Fruit fly (Drosophila melanogaster): Measurements from ENCODE around the gene CG32313.
A peak's percentile ranks its signal among the peaks of the same experiment; 100 is the strongest.

Gene CG32313

dm6 chr3L:1576489-1577106 lies 31.1 kb upstream of the CG32313 start, which contains the start of gene CG13917:
CG13917 (plus strand) TSS chr3L:1576699.
- peak; percentile 33 for TF ChIP-seq CG17801 (GFP tag; optimal IDR thresholded peaks at IDR 0.05; ENCODE audit: partially characterized antibody)

DNA sequence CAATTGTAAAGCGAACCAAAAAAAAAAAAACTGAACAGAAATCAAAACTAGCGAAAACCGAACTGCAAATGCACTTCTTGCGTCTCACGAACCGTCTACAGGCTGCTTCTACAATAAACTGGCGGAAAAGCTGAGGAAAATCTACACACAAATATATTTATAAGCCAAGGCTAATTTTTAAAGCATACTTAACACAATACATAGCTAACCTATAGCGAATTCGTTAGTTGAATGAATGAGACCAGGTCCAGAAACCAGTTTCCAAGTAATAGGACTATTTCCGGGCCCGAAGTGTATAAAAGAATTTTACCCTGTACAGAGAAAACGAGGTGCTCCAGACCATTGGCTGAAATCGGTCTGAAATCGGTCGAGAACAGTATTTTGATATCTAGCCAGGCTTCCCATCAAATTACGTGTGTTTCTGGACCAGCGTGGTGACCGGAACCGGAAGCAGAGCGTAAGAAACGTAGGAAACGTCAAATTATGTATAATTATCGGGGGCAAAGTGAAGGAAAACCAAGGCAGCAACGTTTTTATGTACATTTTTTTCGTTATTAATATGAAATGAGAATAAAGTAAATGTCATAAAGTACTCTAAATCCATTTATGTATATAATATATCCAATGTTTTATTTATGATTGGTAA lies 30.3 kb upstream of the CG32313 start:
- no peak for TF ChIP-seq CG17801 (GFP tag; optimal IDR thresholded peaks at IDR 0.05; ENCODE audit: partially characterized antibody)

DNA sequence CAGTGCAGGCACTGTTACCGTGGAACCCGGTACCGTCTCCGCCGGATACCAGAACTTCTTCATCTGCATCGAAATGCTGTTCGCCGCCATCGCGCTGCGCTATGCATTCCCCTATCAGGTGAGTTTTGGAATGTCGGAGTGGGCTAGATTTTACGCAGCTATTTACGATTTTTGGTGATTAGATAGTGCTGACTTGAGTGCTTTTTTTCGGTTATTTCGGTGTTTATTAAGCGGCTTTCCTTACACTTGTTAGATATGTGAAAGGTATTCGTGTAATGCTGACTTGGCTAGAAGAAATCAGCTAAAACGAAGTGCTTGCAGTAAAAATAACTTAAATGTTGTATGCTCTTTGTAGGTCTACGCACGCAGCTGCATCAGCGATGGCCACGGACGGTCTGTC lies 27.6 kb upstream of the CG32313 start:
- TF ChIP-seq CG17801 (GFP tag; optimal IDR thresholded peaks at IDR 0.05; ENCODE audit: partially characterized antibody), result no peak

- TF ChIP-seq CG17801 (GFP tag; optimal IDR thresholded peaks at IDR 0.05; ENCODE audit: partially characterized antibody), result no peak
Measured at dm6 chr3L:1571077-1571476, 25.5 kb upstream of the CG32313 start.

DNA sequence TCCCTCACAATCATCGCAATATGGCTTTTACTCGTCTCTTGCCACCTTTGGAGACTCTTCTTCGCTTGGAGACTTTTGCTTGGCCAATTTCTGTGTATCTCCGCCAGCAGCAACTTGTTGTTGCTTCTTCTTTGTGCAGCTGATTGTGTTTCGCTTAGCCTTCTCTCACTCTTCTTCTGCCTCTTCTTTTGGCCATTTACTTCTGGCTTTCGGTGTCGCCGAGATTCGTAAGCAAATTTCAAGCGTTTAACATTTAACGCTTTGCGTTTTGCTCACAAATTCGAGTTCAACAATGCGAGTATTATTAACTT lies 24.4 kb upstream of the CG32313 start:
- TF ChIP-seq CG17801 (GFP tag; optimal IDR thresholded peaks at IDR 0.05; ENCODE audit: partially characterized antibody), result no peak

- TF ChIP-seq CG17801 (GFP tag; optimal IDR thresholded peaks at IDR 0.05; ENCODE audit: partially characterized antibody), result no peak
Measured at dm6 chr3L:1569162-1569965, 23.8 kb upstream of the CG32313 start, which contains the start of gene Tmep. Tmep (plus strand) TSS chr3L:1569181.

- no peak for TF ChIP-seq CG17801 (GFP tag; optimal IDR thresholded peaks at IDR 0.05; ENCODE audit: partially characterized antibody)
Measured at dm6 chr3L:1568225-1569161, 22.9 kb upstream of the CG32313 start, which contains the start of gene CG7879. CG7879 (minus strand) TSS chr3L:1568608.

DNA sequence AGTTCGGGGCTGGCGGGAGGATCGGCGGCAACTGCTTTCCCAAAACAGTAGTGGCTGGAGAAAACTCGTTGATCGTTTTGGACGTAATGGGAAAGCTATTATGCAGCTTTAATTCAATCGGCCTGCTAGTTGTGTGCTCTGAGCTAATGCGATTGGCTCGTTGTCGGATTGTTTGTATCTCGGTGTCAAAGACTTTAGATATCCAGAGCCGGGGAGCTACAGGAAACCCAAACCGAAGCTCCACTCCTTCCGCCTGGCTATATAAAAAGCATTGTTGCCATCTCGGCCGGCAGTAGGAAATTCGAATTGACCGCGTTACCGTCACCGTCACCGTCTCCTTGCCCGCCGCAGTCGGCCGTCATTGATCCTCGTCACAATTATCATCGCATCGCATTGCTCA lies 19.5 kb upstream of the CG32313 start, which contains the start of gene CG12003:
Gene CG12003 (plus strand): TSS at position 301 of the 400 bp plus-strand sequence.
- TF ChIP-seq CG17801 (GFP tag; optimal IDR thresholded peaks at IDR 0.05; ENCODE audit: partially characterized antibody), result no peak

DNA sequence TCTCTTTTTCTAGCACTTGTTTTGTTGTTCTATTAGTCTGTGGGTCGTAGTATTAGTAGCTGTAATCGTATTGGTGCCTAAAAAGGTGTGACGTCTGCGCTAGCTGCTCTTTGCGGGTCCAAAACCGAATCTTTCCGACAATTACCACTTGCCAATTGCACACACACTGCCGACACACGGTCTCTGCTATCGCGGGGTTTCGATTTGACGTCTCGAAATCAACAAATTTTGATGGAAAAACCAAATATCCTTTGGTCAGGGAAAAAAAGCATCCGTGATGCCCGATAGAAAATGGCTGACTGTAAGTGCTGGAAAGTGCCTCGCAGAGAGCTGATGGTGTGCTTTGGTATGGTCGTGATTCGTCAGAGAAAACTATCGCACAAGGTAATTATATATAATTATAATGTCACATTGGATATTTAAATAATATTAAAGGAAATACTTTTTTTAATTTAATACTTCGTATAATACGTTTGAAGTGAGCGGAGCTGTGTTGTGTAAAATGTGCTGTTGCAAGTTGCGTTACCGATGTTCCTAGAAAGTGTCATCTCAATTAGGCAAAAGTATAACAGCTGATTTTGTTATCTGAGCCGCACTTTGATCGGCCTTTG lies 12.7 kb upstream of the CG32313 start, which contains the start of the genes Pex10 and CG12099:
Gene Pex10 (plus strand): TSS at position 51 of the 611 bp plus-strand sequence.
Gene CG12099 (minus strand): TSS at position 307 of the 611 bp plus-strand sequence.
- peak; percentile 85 for TF ChIP-seq CG17801 (GFP tag; optimal IDR thresholded peaks at IDR 0.05; ENCODE audit: partially characterized antibody)

- TF ChIP-seq CG17801 (GFP tag; optimal IDR thresholded peaks at IDR 0.05; ENCODE audit: partially characterized antibody), result no peak
Measured at dm6 chr3L:1553193-1553592, 7.7 kb upstream of the CG32313 start, which contains the start of gene Pcyt2. Pcyt2 (plus strand) TSS chr3L:1553493.

DNA sequence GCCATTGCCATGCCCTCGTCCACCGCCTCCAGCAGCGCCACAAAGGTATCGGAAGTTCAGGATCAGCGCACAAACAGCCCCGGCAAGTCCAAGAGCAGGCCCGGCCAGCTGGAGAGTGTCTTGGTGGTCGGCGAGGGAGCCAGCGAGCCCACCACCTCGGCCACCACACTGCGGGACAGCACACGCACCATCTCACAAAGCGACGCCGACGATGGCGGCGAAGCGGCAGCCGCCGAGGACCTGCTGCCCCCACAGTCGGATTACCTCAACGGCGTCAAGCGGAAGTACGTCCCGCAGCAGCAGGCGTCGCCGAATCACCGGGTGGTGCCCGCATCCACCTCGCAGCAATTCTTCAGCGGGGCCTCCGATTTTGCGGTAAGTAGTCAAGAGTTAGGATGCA lies 5.4 kb upstream of the CG32313 start:
- no peak for TF ChIP-seq CG17801 (GFP tag; optimal IDR thresholded peaks at IDR 0.05; ENCODE audit: partially characterized antibody)

DNA sequence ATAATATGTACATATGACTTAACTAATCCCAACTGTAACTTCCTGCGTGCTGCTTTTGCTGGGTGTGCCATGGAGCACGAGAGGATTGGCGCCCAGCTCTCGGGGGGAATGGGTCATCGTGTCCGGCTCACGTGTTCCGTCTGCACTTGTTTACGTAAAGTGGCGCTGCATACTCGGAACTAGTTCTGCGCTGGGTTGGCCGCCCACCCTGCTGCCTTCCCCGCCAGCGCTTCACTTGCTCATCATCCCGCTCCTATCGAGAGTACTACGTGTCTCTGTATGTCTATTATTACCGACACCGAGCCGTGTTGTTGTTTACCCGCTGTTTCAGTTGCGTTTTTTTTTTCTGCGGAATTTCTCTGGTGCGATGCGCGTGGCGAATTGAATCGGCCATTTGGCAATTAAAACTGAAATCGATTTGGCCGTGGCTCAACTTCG lies 4.1 kb upstream of the CG32313 start:
- TF ChIP-seq CG17801 (GFP tag; optimal IDR thresholded peaks at IDR 0.05; ENCODE audit: partially characterized antibody), result no peak

- TF ChIP-seq CG17801 (GFP tag; optimal IDR thresholded peaks at IDR 0.05; ENCODE audit: partially characterized antibody), result no peak
Measured at dm6 chr3L:1549148-1549547, 3.6 kb upstream of the CG32313 start.

DNA sequence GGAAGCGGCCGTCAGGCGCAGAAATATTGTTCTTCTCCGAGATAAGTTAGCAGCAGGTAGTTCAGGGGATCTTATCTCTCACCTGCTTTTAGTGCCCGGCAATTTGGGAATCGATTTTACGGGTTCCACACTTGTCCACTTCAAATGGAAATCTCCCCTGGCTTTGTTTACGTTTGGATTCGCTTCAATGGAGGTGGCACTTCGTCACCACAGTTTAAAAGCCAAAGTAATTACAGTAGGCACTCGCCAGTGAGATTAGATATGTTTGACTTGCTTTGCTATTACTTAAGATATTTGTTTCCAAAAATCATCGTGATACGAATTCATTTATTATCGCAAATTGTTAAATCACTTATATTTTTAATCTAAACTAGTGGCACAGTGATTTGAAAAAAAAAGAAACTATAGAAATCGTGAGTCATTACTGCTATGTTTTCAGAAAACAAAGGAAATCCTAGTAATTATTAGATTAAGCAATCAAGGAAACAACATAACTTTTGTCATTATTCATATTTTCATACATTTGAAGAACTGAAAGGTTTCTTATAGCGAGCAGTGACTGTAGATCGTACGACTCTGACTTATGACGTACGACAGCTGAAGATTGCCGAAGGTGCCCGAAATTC lies 2.9 kb upstream of the CG32313 start:
- TF ChIP-seq CG17801 (GFP tag; optimal IDR thresholded peaks at IDR 0.05; ENCODE audit: partially characterized antibody), result peak; percentile 72

All from ovary, adult (tissue).